Worm (Caenorhabditis elegans): ENCODE measurements around the gene asah-2.

The asah-2 gene

ce11 chrII:10103212-10103611 is 36.2 kb upstream of the asah-2 start:
- TF ChIP-seq alr-1 (tag; optimal IDR thresholded peaks at IDR 0.05) = no peak
- no peak for TF ChIP-seq nhr-10 (tag; optimal IDR thresholded peaks at IDR 0.05)
- no peak for TF ChIP-seq nhr-237 (tag; optimal IDR thresholded peaks at IDR 0.05)
- TF ChIP-seq lin-13 (GFP tag; optimal IDR thresholded peaks at IDR 0.05) = no peak
- TF ChIP-seq sma-9 (GFP tag; optimal IDR thresholded peaks at IDR 0.05) = no peak
- no peak for TF ChIP-seq sma-9 (tag; optimal IDR thresholded peaks at IDR 0.05)
- TF ChIP-seq nhr-21 (tag; optimal IDR thresholded peaks at IDR 0.05) = no peak
- no peak for TF ChIP-seq ama-1 (optimal IDR thresholded peaks at IDR 0.05)
- TF ChIP-seq lin-11 (tag; optimal IDR thresholded peaks at IDR 0.05) = no peak
- no peak for TF ChIP-seq Y55F3AM.14 (GFP tag; optimal IDR thresholded peaks at IDR 0.05)
- no peak for TF ChIP-seq nhr-11 (tag; optimal IDR thresholded peaks at IDR 0.05)
- TF ChIP-seq unc-62 (GFP tag; optimal IDR thresholded peaks at IDR 0.05) = no peak
- no peak for TF ChIP-seq zag-1 (tag; optimal IDR thresholded peaks at IDR 0.05)
- TF ChIP-seq fos-1 (tag; optimal IDR thresholded peaks at IDR 0.05) = no peak
- no peak for TF ChIP-seq peb-1 (tag; optimal IDR thresholded peaks at IDR 0.05)
- no peak for TF ChIP-seq gmeb-1 (tag; optimal IDR thresholded peaks at IDR 0.05)
- TF ChIP-seq lsy-2 (tag; optimal IDR thresholded peaks at IDR 0.05) = no peak
- no peak for TF ChIP-seq nhr-6 (tag; optimal IDR thresholded peaks at IDR 0.05)
- TF ChIP-seq nhr-77 (tag; optimal IDR thresholded peaks at IDR 0.05) = no peak
- no peak for TF ChIP-seq lin-39 (tag; optimal IDR thresholded peaks at IDR 0.05)
- TF ChIP-seq ceh-16 (tag; optimal IDR thresholded peaks at IDR 0.05) = no peak

ce11 chrII:10105604-10106003 is 33.8 kb upstream of the asah-2 start, which contains the start of gene ZK945.4:
ZK945.4 (minus strand) TSS chrII:10105704.
- no peak for TF ChIP-seq mab-5 (tag; optimal IDR thresholded peaks at IDR 0.05)
- TF ChIP-seq lsy-2 (tag; optimal IDR thresholded peaks at IDR 0.05) = no peak
- no peak for TF ChIP-seq F13H6.1 (tag; optimal IDR thresholded peaks at IDR 0.05)

- TF ChIP-seq sma-9 (GFP tag; optimal IDR thresholded peaks at IDR 0.05) (no peak), sma-9 (tag; optimal IDR thresholded peaks at IDR 0.05) (no peak), mab-5 (tag; optimal IDR thresholded peaks at IDR 0.05) (no peak), nhr-11 (tag; optimal IDR thresholded peaks at IDR 0.05) (no peak), ama-1 (optimal IDR thresholded peaks at IDR 0.05) (no peak), alr-1 (tag; optimal IDR thresholded peaks at IDR 0.05) (no peak), ztf-4 (tag; optimal IDR thresholded peaks at IDR 0.05) (no peak), ceh-82 (tag; optimal IDR thresholded peaks at IDR 0.05) (no peak)
Measured at ce11 chrII:10106870-10107269, 32.5 kb upstream of the asah-2 start, which contains the start of gene ZK945.6. ZK945.6 (minus strand) TSS chrII:10106970.

- TF ChIP-seq sma-3 (GFP tag; optimal IDR thresholded peaks at IDR 0.05) = no peak
- no peak for TF ChIP-seq aly-2 (tag; optimal IDR thresholded peaks at IDR 0.05)
- no peak for TF ChIP-seq nhr-12 (tag; optimal IDR thresholded peaks at IDR 0.05)
- no peak for TF ChIP-seq mbf-1 (tag; optimal IDR thresholded peaks at IDR 0.05)
- no peak for TF ChIP-seq ztf-11 (tag; optimal IDR thresholded peaks at IDR 0.05)
- TF ChIP-seq zag-1 (tag; optimal IDR thresholded peaks at IDR 0.05) = no peak
- no peak for TF ChIP-seq sma-9 (GFP tag; optimal IDR thresholded peaks at IDR 0.05)
- TF ChIP-seq sma-9 (tag; optimal IDR thresholded peaks at IDR 0.05) = no peak
- TF ChIP-seq ceh-16 (tag; optimal IDR thresholded peaks at IDR 0.05) = no peak
- TF ChIP-seq dmd-4 (tag; optimal IDR thresholded peaks at IDR 0.05) = no peak
- no peak for TF ChIP-seq lin-39 (tag; optimal IDR thresholded peaks at IDR 0.05)
- no peak for TF ChIP-seq ztf-1 (GFP tag; conservative IDR thresholded peaks at IDR 0.05)
- no peak for TF ChIP-seq mdl-1 (tag; optimal IDR thresholded peaks at IDR 0.05)
- TF ChIP-seq snpc-4 (tag; optimal IDR thresholded peaks at IDR 0.05) = no peak
- TF ChIP-seq elt-1 (tag; optimal IDR thresholded peaks at IDR 0.05) = no peak
- TF ChIP-seq blmp-1 (tag; optimal IDR thresholded peaks at IDR 0.05; ENCODE audit: insufficient read depth) = no peak
Measured at ce11 chrII:10108377-10108776, 31.0 kb upstream of the asah-2 start, which contains the start of the genes ZK945.7 and ZK945.8. ZK945.7 (minus strand) TSS chrII:10108477. ZK945.8 (plus strand) TSS chrII:10108651.

ce11 chrII:10116690-10117089 is 22.7 kb upstream of the asah-2 start:
- TF ChIP-seq unc-62 (GFP tag; optimal IDR thresholded peaks at IDR 0.05) (no peak), nhr-6 (tag; optimal IDR thresholded peaks at IDR 0.05) (no peak), Y55F3AM.14 (GFP tag; optimal IDR thresholded peaks at IDR 0.05) (no peak), zag-1 (tag; optimal IDR thresholded peaks at IDR 0.05) (no peak), dmd-4 (tag; optimal IDR thresholded peaks at IDR 0.05) (no peak), sem-4 (tag; optimal IDR thresholded peaks at IDR 0.05) (no peak), nhr-21 (tag; optimal IDR thresholded peaks at IDR 0.05) (no peak), ceh-16 (tag; optimal IDR thresholded peaks at IDR 0.05) (no peak), nhr-10 (tag; optimal IDR thresholded peaks at IDR 0.05) (no peak), R02D3.7 (tag; optimal IDR thresholded peaks at IDR 0.05) (no peak), nhr-237 (tag; optimal IDR thresholded peaks at IDR 0.05) (no peak), unc-39 (tag; optimal IDR thresholded peaks at IDR 0.05) (no peak), C34F6.9 (tag; optimal IDR thresholded peaks at IDR 0.05) (no peak), nhr-11 (tag; optimal IDR thresholded peaks at IDR 0.05) (no peak)
